Worm (Caenorhabditis elegans) whole organism, L4 larva: ENCODE measurements around the gene scl-20.

Experiments
- F26F4.8 ChIP-seq: fragments of 200-800 bp; sonication (Bioruptor generic); conservative IDR thresholded peaks from 2 replicates; pipeline ENCODE4 v1.3.6; 2022; ENCODE audit warnings: missing genetic modification characterization, missing compliant biosample characterization
- T20F7.1 ChIP-seq: fragments of 200-800 bp; sonication (Bioruptor generic); optimal IDR thresholded peaks from 2 replicates; lab custom pipeline; 2018; ENCODE audit warnings: mild to moderate bottlenecking, missing genetic modification characterization, missing compliant biosample characterization
- Y48G9A.11 ChIP-seq: fragments of 200-800 bp; sonication (Bioruptor generic); IDR thresholded peaks from 2 replicates; pipeline ENCODE4 v1.3.6; 2022; ENCODE audit warnings: missing genetic modification reagents, missing genetic modification characterization, missing compliant biosample characterization
- aha-1 ChIP-seq: fragments of 150-350 bp; peaks from one replicate; lab custom pipeline; 2014; ENCODE audit warnings: missing biosample characterization, missing genetic modification characterization
- attf-4 ChIP-seq: sonication (generic microtip); optimal IDR thresholded peaks from 3 replicates; lab custom pipeline; 2017; ENCODE audit warnings: missing biosample characterization, missing genetic modification characterization
- ceh-28 ChIP-seq: fragments of 150-350 bp; optimal IDR thresholded peaks from 2 replicates; lab custom pipeline; 2014; ENCODE audit warnings: missing biosample characterization, missing genetic modification reagents, missing genetic modification characterization
- ceh-44 ChIP-seq: fragments of 200-800 bp; sonication (Bioruptor generic); IDR thresholded peaks from 2 replicates; pipeline ENCODE4 v1.3.6; 2022; ENCODE audit warnings: missing genetic modification reagents, missing genetic modification characterization, missing compliant biosample characterization
- ctbp-1 ChIP-seq: fragments of 200-800 bp; sonication (Bioruptor generic); IDR thresholded peaks from 2 replicates; pipeline ENCODE4 v1.3.6; 2022; ENCODE audit warnings: missing genetic modification reagents, missing genetic modification characterization, missing compliant biosample characterization
- duxl-1 ChIP-seq: sonication (generic microtip); optimal IDR thresholded peaks from 2 replicates; lab custom pipeline; 2016; ENCODE audit warnings: mild to moderate bottlenecking, missing genetic modification characterization, moderate library complexity, missing compliant biosample characterization; ENCODE audit not compliant: poor library complexity
- dve-1 ChIP-seq: sonication (generic microtip); optimal IDR thresholded peaks from 2 replicates; lab custom pipeline; 2017; ENCODE audit warnings: antibody characterized with exemption, mild to moderate bottlenecking, missing genetic modification characterization, missing compliant biosample characterization; ENCODE audit not compliant: insufficient read depth
- hif-1 ChIP-seq, 2 experiments: sonication (generic microtip); optimal IDR thresholded peaks; 2 replicates each; lab custom pipeline; 2016 to 2017; ENCODE audit warnings: missing compliant biosample characterization in 2 of 2, missing genetic modification characterization in 2 of 2, missing genetic modification reagents in 2 of 2, missing genotype in 2 of 2, mild to moderate bottlenecking in 1 of 2
- hlh-30 ChIP-seq: sonication (generic microtip); optimal IDR thresholded peaks from 2 replicates; lab custom pipeline; 2017; ENCODE audit warnings: antibody characterized with exemption, mild to moderate bottlenecking, missing genetic modification characterization, missing compliant biosample characterization; ENCODE audit not compliant: insufficient read depth
- lim-7 ChIP-seq: fragments of 200-800 bp; sonication (Bioruptor generic); IDR thresholded peaks from 2 replicates; pipeline ENCODE4 v1.3.6; 2022; ENCODE audit warnings: missing genetic modification characterization, missing compliant biosample characterization
- lin-1 ChIP-seq: fragments of 200-800 bp; sonication (Bioruptor generic); IDR thresholded peaks from 2 replicates; pipeline ENCODE4 v1.3.6; 2022; ENCODE audit warnings: missing genetic modification reagents, missing genetic modification characterization, missing compliant biosample characterization
- lin-29 ChIP-seq: fragments of 200-800 bp; sonication (Bioruptor generic); IDR thresholded peaks from 2 replicates; pipeline ENCODE4 v1.3.6; 2022; ENCODE audit warnings: missing genetic modification reagents, missing genetic modification characterization, missing compliant biosample characterization
- lir-3 ChIP-seq: sonication (generic microtip); optimal IDR thresholded peaks from 2 replicates; lab custom pipeline; 2016; ENCODE audit warnings: mild to moderate bottlenecking, missing genetic modification characterization, missing compliant biosample characterization
- mep-1 ChIP-seq: fragments of 150-350 bp; sonication (generic microtip); optimal IDR thresholded peaks from 3 replicates; lab custom pipeline; 2014; ENCODE audit warnings: missing biosample characterization, missing genetic modification characterization
- nhr-102 ChIP-seq: sonication (generic microtip); optimal IDR thresholded peaks from 2 replicates; lab custom pipeline; 2016; ENCODE audit warnings: mild to moderate bottlenecking, missing genetic modification characterization, moderate library complexity, missing compliant biosample characterization
- nhr-28 ChIP-seq: fragments of 150-350 bp; optimal IDR thresholded peaks from 2 replicates; lab custom pipeline; 2014; ENCODE audit warnings: missing biosample characterization, missing genetic modification characterization
- nhr-77 ChIP-seq: fragments of 150-350 bp; optimal IDR thresholded peaks from 2 replicates; lab custom pipeline; 2014; ENCODE audit warnings: missing biosample characterization, missing genetic modification characterization
- php-3 ChIP-seq: fragments of 200-800 bp; sonication (Bioruptor generic); IDR thresholded peaks from 2 replicates; pipeline ENCODE4 v1.3.6; 2022; ENCODE audit warnings: missing genetic modification reagents, missing genetic modification characterization, missing compliant biosample characterization
- set-16 ChIP-seq: fragments of 200-800 bp; sonication (Bioruptor generic); IDR thresholded peaks from 2 replicates; pipeline ENCODE4 v1.3.6; 2022; ENCODE audit warnings: missing genetic modification reagents, missing genetic modification characterization, missing compliant biosample characterization
- tag-97 ChIP-seq: fragments of 200-800 bp; sonication (Bioruptor generic); IDR thresholded peaks from 2 replicates; pipeline ENCODE4 v1.3.6; 2022; ENCODE audit warnings: missing genetic modification characterization, missing compliant biosample characterization
- unc-130 ChIP-seq: sonication (generic microtip); optimal IDR thresholded peaks from 2 replicates; lab custom pipeline; 2016; ENCODE audit warnings: missing genetic modification reagents, missing genetic modification characterization, missing compliant biosample characterization
- unc-62 ChIP-seq, 3 experiments: fragments of 150-350 bp in 1 of 3; sonication (generic microtip); optimal IDR thresholded peaks in 2 of 3; peaks in 1 of 3; 1 replicate in 1 of 3; 2 replicates in 2 of 3; lab custom pipeline; 2014 to 2017; ENCODE audit warnings: missing biosample characterization in 3 of 3, missing genetic modification characterization in 3 of 3, missing genetic modification reagents in 3 of 3, missing genotype in 1 of 3
- zag-1 ChIP-seq: fragments of 150-350 bp; optimal IDR thresholded peaks from 2 replicates; lab custom pipeline; 2014; ENCODE audit warnings: missing biosample characterization, missing genetic modification characterization
- zfp-3 ChIP-seq: fragments of 200-800 bp; sonication (Bioruptor generic); conservative IDR thresholded peaks from 2 replicates; pipeline ENCODE4 v1.3.6; 2022; ENCODE audit warnings: missing genetic modification reagents, missing genetic modification characterization, missing compliant biosample characterization
- zip-2 ChIP-seq: fragments of 150-350 bp; optimal IDR thresholded peaks from 2 replicates; lab custom pipeline; 2014; ENCODE audit warnings: missing biosample characterization, missing genetic modification characterization
- ztf-11 ChIP-seq: fragments of 150-350 bp; optimal IDR thresholded peaks from 2 replicates; lab custom pipeline; 2014; ENCODE audit warnings: missing biosample characterization, missing genetic modification characterization

scl-20 gene

DNA sequence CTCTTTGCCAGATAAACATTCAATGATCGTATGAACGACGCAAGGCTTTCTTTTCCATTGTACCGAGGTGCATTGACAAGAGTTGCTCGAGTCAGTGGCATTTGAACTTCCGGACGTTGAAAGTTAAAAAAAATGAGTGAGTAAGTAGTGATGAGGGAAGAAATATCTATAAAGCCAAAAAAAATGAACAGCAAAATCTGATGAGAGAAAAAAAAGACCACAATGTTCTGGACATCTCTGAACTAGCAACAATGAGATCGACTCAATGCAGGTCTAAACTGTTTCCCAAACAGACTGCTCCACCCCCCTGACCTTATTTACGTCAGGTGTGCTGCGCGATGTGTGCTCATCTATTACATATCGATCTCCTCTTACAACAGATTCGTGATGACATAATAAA is 16.2 kb upstream of the scl-20 start, which contains the start of the genes F11D11.21 and F11D11.12:
Gene F11D11.21, minus strand, starts transcription at position 101 of the 400 bp plus-strand sequence.
Gene F11D11.12, minus strand, starts transcription at position 238 of the 400 bp plus-strand sequence.
- TF ChIP-seq hlh-30 (no peak), unc-62 (GFP tag; optimal IDR thresholded peaks at IDR 0.05 in 1 of 2; lab: Kevin White, UChicago) (peak in 1 of 2 experiments; percentile 17), unc-62 (tag; optimal IDR thresholded peaks at IDR 0.05; lab: Kevin White, UChicago) (no peak)

DNA sequence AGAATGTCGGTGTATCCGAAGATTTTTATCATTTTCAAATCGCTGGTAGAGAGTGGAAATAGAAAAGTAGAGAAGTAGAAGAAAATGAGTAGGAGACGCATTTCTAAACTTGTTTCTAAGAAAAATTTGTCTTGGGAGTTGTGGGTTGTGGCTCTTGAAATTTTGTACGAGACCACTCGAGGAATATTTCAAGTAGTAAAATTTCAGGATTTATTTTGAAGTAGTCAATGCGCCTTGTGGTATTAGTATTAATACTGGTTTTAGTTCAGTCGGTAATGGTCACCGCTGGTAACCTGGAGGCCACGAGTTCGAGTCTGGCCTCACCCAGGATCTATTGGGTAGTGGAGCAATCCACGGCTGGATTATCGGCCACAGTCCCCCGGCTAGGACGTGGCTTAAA is 14.4 kb upstream of the scl-20 start, which contains the start of gene clec-252:
Gene clec-252, minus strand, starts transcription at position 101 of the 400 bp plus-strand sequence.
- TF ChIP-seq unc-62 (GFP tag; optimal IDR thresholded peaks at IDR 0.05 in 1 of 2; lab: Kevin White, UChicago) (peak in 1 of 2 experiments; percentile 41), unc-62 (tag; optimal IDR thresholded peaks at IDR 0.05; lab: Kevin White, UChicago) (no peak), ctbp-1 (GFP tag; lab: Robert Waterston, UW) (no peak)
- TF ChIP-seq, all 104 proteins: peak for 1

DNA sequence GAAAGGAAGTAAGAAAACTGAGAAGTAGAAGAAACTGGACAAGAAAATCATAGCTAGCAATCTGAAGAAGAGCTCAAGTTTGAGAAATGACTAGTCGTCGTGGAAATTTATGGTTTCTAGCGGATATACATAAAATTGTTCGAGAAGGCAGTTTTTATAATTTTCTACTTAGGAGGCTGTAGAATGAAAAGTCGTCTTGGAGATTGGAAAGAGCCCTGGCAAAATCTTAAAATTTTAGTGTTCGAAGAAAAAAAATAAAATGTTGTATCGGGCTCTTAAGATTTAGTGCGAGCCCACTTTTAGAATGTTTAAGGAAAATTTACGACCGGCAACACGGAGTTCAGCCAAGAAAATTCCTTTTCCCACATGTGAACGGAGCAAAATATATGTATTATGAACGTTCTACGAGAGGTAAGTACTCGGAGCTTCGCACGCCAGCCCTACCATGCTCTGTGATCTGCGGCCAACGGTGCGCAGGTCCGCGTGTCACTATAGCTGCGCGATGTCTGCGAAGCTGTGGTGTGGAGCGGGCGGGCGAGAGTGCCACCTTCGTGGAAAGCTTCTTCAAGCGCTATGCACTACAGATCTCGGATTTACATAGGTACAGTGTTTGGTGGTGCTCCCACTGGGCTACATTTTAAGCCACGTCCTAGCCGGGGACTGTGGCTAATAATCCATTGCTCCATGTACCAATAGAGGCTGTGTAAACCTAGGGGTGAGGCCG is 12.8 kb upstream of the scl-20 start, which contains the start of gene clec-251:
Gene clec-251, minus strand, starts transcription at position 51 of the 724 bp plus-strand sequence.
- TF ChIP-seq set-16, result peak; percentile 51; the same call in 1 of the 2 replicates
- no peak for TF ChIP-seq F26F4.8 (GFP tag; lab: Robert Waterston, UW)
- TF ChIP-seq aha-1 (tag; lab: Kevin White, UChicago), result peak; percentile 35

DNA sequence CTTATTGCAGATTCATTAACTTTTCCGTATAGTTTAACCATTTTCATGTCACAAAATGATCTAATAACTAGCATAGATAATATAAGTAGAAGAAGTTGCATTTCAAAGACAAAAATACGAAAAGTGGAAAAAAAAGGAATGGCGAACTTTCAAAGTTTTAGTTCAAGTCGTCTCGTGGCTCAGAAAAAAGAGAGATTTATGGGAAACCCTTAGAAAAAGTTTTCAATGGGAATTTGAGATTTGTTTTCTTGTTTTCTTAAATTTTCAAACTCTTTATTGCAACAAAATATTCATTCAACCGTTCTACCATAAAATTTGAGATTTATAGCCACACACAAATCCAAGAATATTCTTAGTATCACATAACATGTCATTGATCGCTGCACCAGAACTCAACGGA is 7.8 kb upstream of the scl-20 start, which contains the start of gene clec-250:
Gene clec-250, minus strand, starts transcription at position 101 of the 400 bp plus-strand sequence.
- no peak for TF ChIP-seq zfp-3 (GFP tag; lab: Robert Waterston, UW)
- TF ChIP-seq Y48G9A.11, result no peak
- TF ChIP-seq lim-7 (GFP tag; lab: Robert Waterston, UW), result no peak
- TF ChIP-seq ztf-11, result no peak
- TF ChIP-seq unc-130 (GFP tag; lab: Kevin White, UChicago), result no peak
- TF ChIP-seq ceh-28 (tag; lab: Kevin White, UChicago), result no peak
- no peak for TF ChIP-seq nhr-28
- TF ChIP-seq hlh-30, result no peak
- TF ChIP-seq zag-1 (tag; lab: Kevin White, UChicago), result no peak
- TF ChIP-seq nhr-77 (tag; lab: Kevin White, UChicago), result no peak

DNA sequence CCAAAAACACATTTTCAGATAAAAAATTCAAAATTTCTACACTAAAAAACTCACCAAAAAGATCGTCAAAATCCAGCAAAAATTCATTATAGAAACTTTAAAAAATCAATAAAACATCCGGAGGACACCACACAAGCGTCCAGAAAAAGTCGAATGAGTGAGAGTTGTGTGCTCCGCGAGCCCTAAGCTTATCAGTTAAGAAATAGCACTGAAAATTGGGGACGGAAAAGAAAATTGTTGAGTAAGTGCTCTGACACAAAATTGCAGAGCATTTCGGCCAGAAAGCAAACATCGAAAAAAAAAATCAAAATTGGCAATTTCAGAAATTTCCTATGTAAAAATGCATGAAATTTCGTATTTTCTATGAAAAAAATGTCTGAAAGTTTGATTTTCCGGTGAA is 3.4 kb upstream of the scl-20 start:
- TF ChIP-seq lir-3 (tag; lab: Kevin White, UChicago) (no peak), duxl-1 (tag; lab: Kevin White, UChicago) (peak; percentile 93), nhr-28 (peak; percentile 1), zfp-3 (GFP tag; lab: Robert Waterston, UW) (no peak)

DNA sequence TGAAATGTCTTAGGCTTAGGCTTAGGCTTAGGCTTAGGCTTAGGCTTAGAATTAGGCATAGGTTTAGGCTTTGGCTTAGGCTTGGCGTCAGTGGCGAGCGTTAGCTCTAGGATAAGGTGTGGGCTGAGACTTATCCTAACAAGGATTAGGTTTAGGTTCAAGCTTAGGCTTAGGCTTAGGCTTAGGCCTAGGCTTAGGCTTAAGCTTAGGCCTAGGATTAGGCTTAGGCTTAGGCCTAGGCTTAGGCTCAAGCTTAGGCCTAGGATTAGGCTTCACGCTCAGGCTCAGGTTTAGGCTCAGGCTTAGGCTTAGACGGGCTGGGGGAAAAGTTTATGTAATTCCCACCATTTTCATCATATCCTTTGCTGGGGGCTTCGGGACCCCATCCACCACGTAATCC is 339 bp downstream of the scl-20 start:
- no peak for TF ChIP-seq T20F7.1
- TF ChIP-seq nhr-102 (tag; lab: Kevin White, UChicago), result no peak
- no peak for TF ChIP-seq lim-7 (GFP tag; lab: Robert Waterston, UW)
- TF ChIP-seq attf-4, result no peak
- no peak for TF ChIP-seq mep-1 (tag; lab: Kevin White, UChicago)
- no peak for TF ChIP-seq zip-2 (tag; lab: Kevin White, UChicago)
- TF ChIP-seq lin-29, result no peak
- TF ChIP-seq tag-97 (GFP tag; lab: Robert Waterston, UW), result no peak
- no peak for TF ChIP-seq lin-1 (GFP tag; lab: Robert Waterston, UW)
- TF ChIP-seq hif-1 (tag; optimal IDR thresholded peaks at IDR 0.05; lab: Kevin White, UChicago), result no peak
- no peak for TF ChIP-seq dve-1 (tag; lab: Kevin White, UChicago)
- TF ChIP-seq ceh-44 (GFP tag; lab: Robert Waterston, UW), result no peak
- no peak for TF ChIP-seq set-16
- TF ChIP-seq php-3 (GFP tag; lab: Robert Waterston, UW), result no peak
